Worm (Caenorhabditis elegans) whole organism, L2 larva: ENCODE measurements around the gene T22H9.1.
A peak's percentile ranks its signal among the peaks of the same experiment; 100 is the strongest.

ENCODE experiments used
- C34F6.9 ChIP-seq: fragments of 150-350 bp; optimal IDR thresholded peaks from 2 replicates; lab custom pipeline; 2014; ENCODE audit warnings: missing biosample characterization, missing genetic modification characterization
- F13H6.1 ChIP-seq: sonication (generic microtip); optimal IDR thresholded peaks from 2 replicates; lab custom pipeline; 2016; ENCODE audit warnings: missing genetic modification characterization, missing compliant biosample characterization
- R02D3.7 ChIP-seq: fragments of 150-350 bp; optimal IDR thresholded peaks from 2 replicates; lab custom pipeline; 2014; ENCODE audit warnings: missing biosample characterization, missing genetic modification characterization
- Y55F3AM.14 ChIP-seq: fragments of 200-800 bp; sonication (Bioruptor generic); optimal IDR thresholded peaks from 2 replicates; lab custom pipeline; 2018; ENCODE audit warnings: mild to moderate bottlenecking, missing genetic modification characterization, missing compliant biosample characterization
- ZK546.5 ChIP-seq: sonication (generic microtip); optimal IDR thresholded peaks from 2 replicates; lab custom pipeline; 2017; ENCODE audit warnings: missing biosample characterization, missing genetic modification characterization
- alr-1 ChIP-seq: fragments of 150-350 bp; optimal IDR thresholded peaks from 2 replicates; lab custom pipeline; 2014; ENCODE audit warnings: missing biosample characterization, missing genetic modification characterization
- ama-1 ChIP-seq: fragments of 150-350 bp; optimal IDR thresholded peaks from 2 replicates; lab custom pipeline; 2018; ENCODE audit warnings: inconsistent platforms
- blmp-1 ChIP-seq: sonication (generic microtip); optimal IDR thresholded peaks from 2 replicates; lab custom pipeline; 2017; ENCODE audit warnings: missing genetic modification characterization, mild to moderate bottlenecking, missing compliant biosample characterization, antibody characterized with exemption, moderate library complexity; ENCODE audit not compliant: insufficient read depth
- ceh-16 ChIP-seq: fragments of 150-350 bp; optimal IDR thresholded peaks from 2 replicates; lab custom pipeline; 2014; ENCODE audit warnings: missing biosample characterization, missing genetic modification characterization
- ceh-82 ChIP-seq: fragments of 150-350 bp; optimal IDR thresholded peaks from 2 replicates; lab custom pipeline; 2014; ENCODE audit warnings: missing biosample characterization, missing genetic modification characterization
- crh-2 ChIP-seq: sonication (generic microtip); optimal IDR thresholded peaks from 2 replicates; lab custom pipeline; 2017; ENCODE audit warnings: missing biosample characterization, missing genetic modification characterization
- dmd-4 ChIP-seq: sonication (generic microtip); optimal IDR thresholded peaks from 2 replicates; lab custom pipeline; 2017; ENCODE audit warnings: missing biosample characterization, missing genetic modification characterization
- egl-27 ChIP-seq: sonication (generic microtip); optimal IDR thresholded peaks from 3 replicates; lab custom pipeline; 2017; ENCODE audit warnings: missing biosample characterization, missing genetic modification reagents, missing genetic modification characterization
- elt-1 ChIP-seq: fragments of 150-350 bp; optimal IDR thresholded peaks from 2 replicates; lab custom pipeline; 2014; ENCODE audit warnings: missing biosample characterization, missing genetic modification characterization
- elt-3 ChIP-seq: sonication (generic microtip); optimal IDR thresholded peaks from 2 replicates; lab custom pipeline; 2017; ENCODE audit warnings: missing biosample characterization, missing genetic modification characterization
- fos-1 ChIP-seq: fragments of 150-350 bp; optimal IDR thresholded peaks from 2 replicates; lab custom pipeline; 2014; ENCODE audit warnings: missing biosample characterization, missing genetic modification characterization
- lin-11 ChIP-seq: fragments of 150-350 bp; sonication (generic microtip); optimal IDR thresholded peaks from 2 replicates; lab custom pipeline; 2014; ENCODE audit warnings: missing biosample characterization, missing genetic modification characterization, inconsistent platforms, mixed read lengths
- lin-13 ChIP-seq: fragments of 150-350 bp; optimal IDR thresholded peaks from 2 replicates; lab custom pipeline; 2014; ENCODE audit warnings: missing biosample characterization, missing genetic modification reagents, missing genetic modification characterization
- lin-39 ChIP-seq: fragments of 150-350 bp; optimal IDR thresholded peaks from 2 replicates; lab custom pipeline; 2014; ENCODE audit warnings: missing biosample characterization, missing genetic modification reagents, missing genetic modification characterization
- lsy-2 ChIP-seq, 2 experiments: fragments of 150-350 bp in 1 of 2; sonication (generic microtip) in 1 of 2; optimal IDR thresholded peaks; 2 replicates each; lab custom pipeline; 2014 to 2017; ENCODE audit warnings: missing biosample characterization in 2 of 2, missing genetic modification characterization in 2 of 2
- mab-5 ChIP-seq: fragments of 150-350 bp; optimal IDR thresholded peaks from 2 replicates; lab custom pipeline; 2014; ENCODE audit warnings: missing biosample characterization, missing genetic modification characterization
- mbf-1 ChIP-seq: sonication (generic microtip); optimal IDR thresholded peaks from 2 replicates; lab custom pipeline; 2017; ENCODE audit warnings: missing biosample characterization, missing genetic modification characterization
- mdl-1 ChIP-seq, 2 experiments: fragments of 150-350 bp in 1 of 2; sonication (generic microtip) in 1 of 2; optimal IDR thresholded peaks; 2 replicates each; lab custom pipeline; 2017; ENCODE audit warnings: missing biosample characterization in 2 of 2, missing genetic modification characterization in 2 of 2
- nhr-10 ChIP-seq: sonication (generic microtip); optimal IDR thresholded peaks from 2 replicates; lab custom pipeline; 2017; ENCODE audit warnings: missing biosample characterization, missing genetic modification characterization
- nhr-129 ChIP-seq: fragments of 150-350 bp; optimal IDR thresholded peaks from 2 replicates; lab custom pipeline; 2014; ENCODE audit warnings: missing biosample characterization, missing genetic modification characterization
- nhr-21 ChIP-seq: fragments of 150-350 bp; optimal IDR thresholded peaks from 2 replicates; lab custom pipeline; 2014; ENCODE audit warnings: missing biosample characterization, missing genetic modification characterization
- nhr-23 ChIP-seq: fragments of 150-350 bp; optimal IDR thresholded peaks from 2 replicates; lab custom pipeline; 2014; ENCODE audit warnings: missing biosample characterization, missing genetic modification reagents, missing genetic modification characterization
- nhr-237 ChIP-seq: fragments of 150-350 bp; optimal IDR thresholded peaks from 2 replicates; lab custom pipeline; 2014; ENCODE audit warnings: missing biosample characterization, missing genetic modification characterization
- nhr-25 ChIP-seq: fragments of 150-350 bp; sonication (generic microtip); optimal IDR thresholded peaks from 3 replicates; lab custom pipeline; 2014; ENCODE audit warnings: missing biosample characterization, missing genetic modification characterization
- nhr-6 ChIP-seq: fragments of 150-350 bp; optimal IDR thresholded peaks from 2 replicates; lab custom pipeline; 2014; ENCODE audit warnings: missing biosample characterization, missing genetic modification characterization
- nhr-77 ChIP-seq: fragments of 150-350 bp; optimal IDR thresholded peaks from 2 replicates; lab custom pipeline; 2014; ENCODE audit warnings: missing biosample characterization, missing genetic modification characterization
- peb-1 ChIP-seq: fragments of 150-350 bp; optimal IDR thresholded peaks from 2 replicates; lab custom pipeline; 2014; ENCODE audit warnings: missing biosample characterization, missing genetic modification characterization
- sem-4 ChIP-seq: fragments of 150-350 bp; optimal IDR thresholded peaks from 2 replicates; lab custom pipeline; 2014; ENCODE audit warnings: missing biosample characterization, missing genetic modification reagents, missing genetic modification characterization
- skn-1 ChIP-seq: sonication (generic microtip); optimal IDR thresholded peaks from 2 replicates; lab custom pipeline; 2017; ENCODE audit warnings: missing biosample characterization, missing genetic modification characterization
- sma-3 ChIP-seq: sonication (generic microtip); optimal IDR thresholded peaks from 2 replicates; lab custom pipeline; 2016; ENCODE audit warnings: missing genetic modification reagents, missing genetic modification characterization, missing compliant biosample characterization
- sma-9 ChIP-seq, 2 experiments: fragments of 150-350 bp in 1 of 2; sonication (generic microtip) in 1 of 2; optimal IDR thresholded peaks; 2 replicates each; lab custom pipeline; 2014 to 2016; ENCODE audit warnings: missing genetic modification characterization in 2 of 2, mild to moderate bottlenecking in 1 of 2, missing biosample characterization in 1 of 2, missing compliant biosample characterization in 1 of 2, missing genetic modification reagents in 1 of 2, moderate library complexity in 1 of 2
- snpc-4 ChIP-seq: fragments of 150-350 bp; optimal IDR thresholded peaks from 2 replicates; lab custom pipeline; 2014; ENCODE audit warnings: missing biosample characterization, missing genetic modification characterization
- unc-55 ChIP-seq: fragments of 150-350 bp; sonication (generic microtip); optimal IDR thresholded peaks from 3 replicates; lab custom pipeline; 2014; ENCODE audit warnings: missing biosample characterization, missing genetic modification reagents, missing genetic modification characterization
- unc-62 ChIP-seq: fragments of 150-350 bp; optimal IDR thresholded peaks from 2 replicates; lab custom pipeline; 2014; ENCODE audit warnings: missing biosample characterization, missing genetic modification reagents, missing genetic modification characterization
- zag-1 ChIP-seq: fragments of 150-350 bp; optimal IDR thresholded peaks from 2 replicates; lab custom pipeline; 2014; ENCODE audit warnings: missing biosample characterization, missing genetic modification characterization
- ztf-1 ChIP-seq: fragments of 200-800 bp; sonication (Bioruptor generic); conservative IDR thresholded peaks from 2 replicates; pipeline ENCODE4 v1.3.6; 2022; ENCODE audit warnings: missing genetic modification characterization, missing compliant biosample characterization
- ztf-4 ChIP-seq: fragments of 150-350 bp; optimal IDR thresholded peaks from 2 replicates; lab custom pipeline; 2014; ENCODE audit warnings: missing biosample characterization, missing genetic modification characterization

T22H9.1 gene

DNA sequence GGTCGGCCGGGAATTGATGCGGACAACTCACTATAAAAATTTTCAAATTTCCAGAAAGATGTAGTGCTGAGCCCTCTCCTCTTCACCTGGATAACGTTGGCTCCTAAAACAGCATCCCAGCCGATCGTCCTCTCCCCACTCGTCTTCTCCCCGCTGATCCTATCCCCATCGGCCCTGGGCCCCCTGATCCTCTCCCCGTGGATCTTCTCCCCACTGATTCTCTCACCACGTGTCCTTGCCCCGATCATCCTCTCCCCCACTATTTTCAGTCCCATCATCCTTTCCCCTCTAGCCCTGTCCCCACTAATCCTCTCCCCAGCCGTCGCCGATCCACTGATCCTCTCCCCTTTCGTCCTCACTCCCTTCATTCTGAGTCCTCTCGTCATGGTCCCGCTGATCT lies 13.6 kb downstream of the T22H9.1 start:
- TF ChIP-seq nhr-25 (tag; lab: Kevin White, UChicago) = no peak
- TF ChIP-seq unc-55 (GFP tag; lab: Kevin White, UChicago) = no peak
- no peak for TF ChIP-seq nhr-237 (tag; lab: Kevin White, UChicago)
- TF ChIP-seq nhr-129 = no peak
- no peak for TF ChIP-seq blmp-1
- no peak for TF ChIP-seq fos-1
- TF ChIP-seq crh-2 (tag; lab: Kevin White, UChicago) = no peak
- no peak for TF ChIP-seq skn-1
- no peak for TF ChIP-seq unc-62 (GFP tag; lab: Kevin White, UChicago)
- no peak for TF ChIP-seq nhr-10
- TF ChIP-seq ZK546.5 (tag; lab: Kevin White, UChicago) = no peak
- no peak for TF ChIP-seq zag-1 (tag; lab: Kevin White, UChicago)
- no peak for TF ChIP-seq lin-13
- no peak for TF ChIP-seq alr-1 (tag; lab: Kevin White, UChicago)
- TF ChIP-seq peb-1 (tag; lab: Kevin White, UChicago) = no peak
- TF ChIP-seq sem-4 = no peak
- TF ChIP-seq mbf-1 (tag; lab: Kevin White, UChicago) = no peak
- no peak for TF ChIP-seq R02D3.7 (tag; lab: Kevin White, UChicago)

ce11 chrV:376790-377189 lies 17.2 kb downstream of the T22H9.1 start:
- TF ChIP-seq fos-1 (peak; percentile 55), ceh-16 (tag; lab: Kevin White, UChicago) (no peak)
- TF ChIP-seq, all 48 proteins: peak for 1

DNA sequence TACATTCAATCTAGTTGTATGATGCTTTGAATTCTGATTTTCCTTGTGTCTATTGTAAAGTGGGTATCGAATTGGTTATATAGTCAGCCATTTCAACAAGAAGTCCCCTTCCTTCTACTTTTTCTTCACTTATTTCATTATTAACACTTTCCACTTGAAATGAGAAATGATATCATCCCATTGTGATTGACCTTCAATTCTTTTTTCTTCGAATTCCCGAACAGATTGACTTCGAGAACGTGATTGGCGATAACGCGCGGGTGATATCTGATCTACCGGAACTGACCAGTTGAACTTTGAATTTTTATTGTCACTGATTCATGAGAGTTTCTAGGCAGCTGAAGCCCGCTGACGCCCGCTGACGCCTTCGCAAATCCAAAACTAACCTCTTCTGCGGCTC lies 18.7 kb downstream of the T22H9.1 start:
- TF ChIP-seq ama-1 (lab: Kevin White, UChicago) = no peak
- TF ChIP-seq ceh-82 = no peak
- TF ChIP-seq ztf-4 (tag; lab: Kevin White, UChicago) = no peak
- TF ChIP-seq lin-39 (tag; lab: Kevin White, UChicago) = no peak
- peak; percentile 1 for TF ChIP-seq fos-1
- TF ChIP-seq nhr-21 = peak; percentile 31
- peak; percentile 75 for TF ChIP-seq sma-9 (GFP tag; optimal IDR thresholded peaks at IDR 0.05; lab: Kevin White, UChicago)
- TF ChIP-seq sma-9 (tag; optimal IDR thresholded peaks at IDR 0.05; lab: Kevin White, UChicago) = no peak
- TF ChIP-seq blmp-1 = no peak
- peak; percentile 40 for TF ChIP-seq nhr-25 (tag; lab: Kevin White, UChicago)

DNA sequence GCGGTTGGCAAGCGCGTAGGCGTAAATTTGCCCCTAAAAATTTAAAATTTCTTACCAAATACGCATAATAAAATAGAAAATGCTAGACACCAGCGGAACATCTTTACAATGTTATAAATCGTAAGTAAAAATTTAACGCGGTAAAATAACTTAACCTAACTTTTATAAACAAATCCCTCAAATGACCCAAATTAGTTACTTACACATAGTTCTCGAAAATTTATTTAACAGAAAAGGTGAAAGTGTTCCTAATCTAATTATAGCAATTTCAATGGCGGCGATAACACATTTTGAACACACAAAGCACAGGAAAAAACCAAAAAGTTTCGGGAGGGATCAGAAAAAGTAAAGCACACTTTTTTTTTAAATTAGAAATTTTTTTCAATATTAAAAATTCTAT lies 20.6 kb downstream of the T22H9.1 start, which contains the start of gene mltn-8:
TSS of gene mltn-8 (minus strand) at position 101 of the 400 bp plus-strand sequence.
- TF ChIP-seq ztf-1 = no peak
- no peak for TF ChIP-seq sma-9 (GFP tag; optimal IDR thresholded peaks at IDR 0.05; lab: Kevin White, UChicago)
- no peak for TF ChIP-seq sma-9 (tag; optimal IDR thresholded peaks at IDR 0.05; lab: Kevin White, UChicago)
- TF ChIP-seq nhr-23 (tag; lab: Kevin White, UChicago) = no peak
- no peak for TF ChIP-seq lin-39 (tag; lab: Kevin White, UChicago)
- no peak for TF ChIP-seq F13H6.1 (tag; lab: Kevin White, UChicago)
- no peak for TF ChIP-seq snpc-4 (tag; lab: Kevin White, UChicago)
- TF ChIP-seq sma-3 (GFP tag; lab: Kevin White, UChicago) = no peak
- TF ChIP-seq elt-1 (tag; lab: Kevin White, UChicago) = no peak
- TF ChIP-seq nhr-129 = no peak
- TF ChIP-seq Y55F3AM.14 = no peak

ce11 chrV:381227-381950 lies 21.8 kb downstream of the T22H9.1 start, which contains the start of gene ZK6.8:
ZK6.8 (plus strand) TSS chrV:381908.
- peak; percentile 84 for TF ChIP-seq sma-3 (GFP tag; lab: Kevin White, UChicago)
- TF ChIP-seq egl-27 (tag; lab: Kevin White, UChicago) = peak; percentile 77
- no peak for TF ChIP-seq lsy-2 (tag; optimal IDR thresholded peaks at IDR 0.05; lab: Kevin White, UChicago)
- no peak for TF ChIP-seq C34F6.9 (tag; lab: Kevin White, UChicago)
- peak; percentile 83 for TF ChIP-seq blmp-1
- peak; percentile 26 for TF ChIP-seq mab-5 (tag; lab: Kevin White, UChicago)
- TF ChIP-seq lin-11 (tag; lab: Kevin White, UChicago) = no peak
- TF ChIP-seq elt-3 = no peak
- TF ChIP-seq lin-13 = no peak
- TF ChIP-seq nhr-21 = peak; percentile 96
- no peak for TF ChIP-seq nhr-77
- TF ChIP-seq skn-1 = no peak
- TF ChIP-seq dmd-4 (tag; lab: Kevin White, UChicago) = no peak
- peak; percentile 22 for TF ChIP-seq nhr-129
- no peak for TF ChIP-seq nhr-10
- TF ChIP-seq fos-1 = peak; percentile 22
- TF ChIP-seq sem-4 = no peak
- TF ChIP-seq R02D3.7 (tag; lab: Kevin White, UChicago) = no peak
- no peak for TF ChIP-seq ztf-1
- TF ChIP-seq ZK546.5 (tag; lab: Kevin White, UChicago) = no peak
- no peak for TF ChIP-seq unc-55 (GFP tag; lab: Kevin White, UChicago)
- TF ChIP-seq snpc-4 (tag; lab: Kevin White, UChicago) = peak; percentile 20
- TF ChIP-seq nhr-6 = no peak
- TF ChIP-seq mdl-1 (tag; optimal IDR thresholded peaks at IDR 0.05; lab: Kevin White, UChicago) = peak; percentile 26 to 57
- TF ChIP-seq nhr-25 (tag; lab: Kevin White, UChicago) = peak; percentile 92
- peak; percentile 99 for TF ChIP-seq sma-9 (GFP tag; optimal IDR thresholded peaks at IDR 0.05; lab: Kevin White, UChicago)
- TF ChIP-seq sma-9 (tag; optimal IDR thresholded peaks at IDR 0.05; lab: Kevin White, UChicago) = no peak
